Worm (Caenorhabditis elegans): ENCODE data around the gene F13A7.1.

DNA sequence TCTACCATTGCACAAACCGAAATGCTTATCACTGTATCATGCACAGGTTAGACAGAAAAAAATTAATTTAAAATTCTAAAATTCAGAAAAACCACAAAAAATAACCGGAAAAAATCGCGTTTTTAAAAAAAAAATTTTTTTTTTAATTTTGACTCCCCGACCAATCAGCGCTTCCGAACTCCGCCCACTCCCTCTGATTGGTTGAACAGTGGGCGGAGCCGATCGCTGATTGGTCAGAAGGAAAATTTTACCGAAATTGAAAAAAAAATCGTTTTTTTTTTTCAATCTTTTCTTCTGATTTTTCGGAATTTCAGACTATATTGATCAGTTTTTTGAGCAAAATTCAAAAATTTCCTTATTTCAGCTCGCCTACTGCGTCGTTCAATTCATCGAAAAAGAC, 16.4 kb downstream of the F13A7.1 start:
- TF ChIP-seq unc-130 (GFP tag; optimal IDR thresholded peaks at IDR 0.05) (no peak), hlh-12 (tag; optimal IDR thresholded peaks at IDR 0.05) (no peak), lsy-27 (tag; optimal IDR thresholded peaks at IDR 0.05; ENCODE audit: borderline replicate concordance, insufficient read depth) (no peak)
